Worm (Caenorhabditis elegans): ENCODE results near the gene C50A2.3.

ce11 chrIV:1176613-1177012 lies 18.8 kb upstream of the C50A2.3 start:
- TF ChIP-seq nhr-77 (tag; optimal IDR thresholded peaks at IDR 0.05) (no peak), aly-2 (tag; optimal IDR thresholded peaks at IDR 0.05) (no peak), nhr-12 (tag; optimal IDR thresholded peaks at IDR 0.05) (no peak), fkh-10 (GFP tag; optimal IDR thresholded peaks at IDR 0.05) (no peak)
